Worm (Caenorhabditis elegans): ENCODE results near the gene F07C3.16.
A peak's percentile ranks its signal among the peaks of the same experiment; 100 is the strongest.

ce11 chrV:9247416-9247815 lies 10.0 kb downstream of the F07C3.16 start:
- no peak for TF ChIP-seq ham-2 (GFP tag; optimal IDR thresholded peaks at IDR 0.05)
- TF ChIP-seq unc-62 (GFP tag; optimal IDR thresholded peaks at IDR 0.05): peak; percentile 44

Measured in whole organism, mixed stage, embryonic.